Fruit fly (Drosophila melanogaster) whole organism, wandering third instar larva: ENCODE measurements around the gene spri.

ENCODE experiments used
- Abd-B ChIP-seq: fragments of >200 bp; optimal IDR thresholded peaks from 2 replicates; lab custom pipeline; 2017; ENCODE audit warnings: missing biosample characterization, missing genetic modification characterization
- Myc ChIP-seq: fragments of >200 bp; optimal IDR thresholded peaks from 2 replicates; lab custom pipeline; 2017
- dl ChIP-seq, 2 experiments: fragments of 175-275, 200-275 bp in 1 of 2; fragments of 200-275 bp in 1 of 2; sonication (Bioruptor generic); optimal IDR thresholded peaks; lab custom pipeline; 2018; ENCODE audit warnings: mild to moderate bottlenecking in 2 of 2, missing biosample characterization in 2 of 2, missing genetic modification characterization in 2 of 2, moderate library complexity in 2 of 2; ENCODE audit not compliant: partially characterized antibody in 2 of 2, insufficient read depth in 1 of 2
- h ChIP-seq: fragments of 200-800 bp; sonication (Bioruptor generic); optimal IDR thresholded peaks from 3 replicates; lab custom pipeline; 2016; ENCODE audit warnings: missing biosample characterization, mild to moderate bottlenecking, missing genetic modification characterization
- pan ChIP-seq: fragments of >200 bp; optimal IDR thresholded peaks from 2 replicates; lab custom pipeline; 2017
- rgr ChIP-seq: fragments of 200-800 bp; sonication (Bioruptor generic); optimal IDR thresholded peaks from 3 replicates; lab custom pipeline; 2016; ENCODE audit warnings: missing biosample characterization, mild to moderate bottlenecking, missing genetic modification characterization
- tai ChIP-seq: sonication (Bioruptor generic); optimal IDR thresholded peaks from 2 replicates; lab custom pipeline; 2016; ENCODE audit warnings: missing biosample characterization, missing genetic modification characterization

- TF ChIP-seq rgr (GFP tag; lab: Kevin White, UChicago) (no peak), Myc (lab: Kevin White, UChicago) (no peak), pan (lab: Kevin White, UChicago) (no peak), h (GFP tag; lab: Kevin White, UChicago) (no peak), Abd-B (GFP tag; lab: Kevin White, UChicago) (no peak), dl (GFP tag; optimal IDR thresholded peaks at IDR 0.05; lab: Kevin White, UChicago; ENCODE audit: insufficient read depth in 1 of 2, partially characterized antibody in 2 of 2) (no peak), tai (no peak)
Observed at dm6 chrX:10546034-10546433, 39.2 kb downstream of the spri start.
